Worm (Caenorhabditis elegans): ENCODE results near the gene K12B6.9.

DNA sequence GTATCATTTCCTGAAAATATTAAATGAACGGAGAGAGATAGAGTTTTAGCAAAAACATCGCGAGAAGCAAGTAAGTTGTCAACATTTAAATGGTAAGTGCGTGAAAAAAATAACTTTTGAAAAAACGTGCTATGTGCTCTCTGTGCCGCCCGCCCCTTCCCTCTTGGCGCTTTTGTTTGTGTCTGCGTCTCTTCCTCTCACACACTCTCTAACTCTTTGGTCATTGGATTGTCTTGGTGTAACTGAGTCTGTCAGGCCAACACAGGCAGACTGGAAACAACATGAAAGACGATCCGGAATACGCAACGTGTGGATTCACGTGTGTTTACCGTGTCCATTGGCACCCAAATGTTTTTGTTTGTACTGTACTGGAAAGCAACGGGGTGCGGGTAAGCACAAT, 43.6 kb upstream of the K12B6.9 start, which contains the start of gene T28C12.6:
- TF ChIP-seq dao-5 (tag; optimal IDR thresholded peaks at IDR 0.05) (no peak), him-1 (tag; optimal IDR thresholded peaks at IDR 0.05) (no peak), W03F9.2 (tag; optimal IDR thresholded peaks at IDR 0.05) (no peak)

Measured in whole organism, L4/young adult.